Worm (Caenorhabditis elegans): ENCODE results near the gene srx-34.

Gene srx-34

DNA sequence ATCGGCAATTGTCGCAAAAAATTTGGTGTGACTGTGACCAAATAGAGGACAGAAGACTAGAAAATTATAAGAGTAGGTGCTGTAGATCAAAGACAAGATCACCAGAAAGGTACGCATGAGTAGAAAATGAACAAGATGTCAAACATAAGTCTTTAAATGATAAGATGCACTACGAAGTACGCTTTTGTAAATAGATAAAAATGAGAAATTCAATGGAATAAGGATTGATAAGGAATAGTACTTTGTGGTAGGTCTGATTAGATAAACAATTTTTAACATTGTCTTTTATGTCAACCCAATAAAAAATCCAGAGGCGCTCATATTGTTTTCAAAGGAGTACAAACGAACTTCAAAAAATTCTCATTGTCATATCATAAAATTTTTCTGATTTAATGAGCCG lies 30.5 kb upstream of the srx-34 start, which contains the start of gene F10D2.8:
Gene F10D2.8, minus strand, starts transcription at position 145 of the 400 bp plus-strand sequence.
- TF ChIP-seq sea-1 (GFP tag; conservative IDR thresholded peaks at IDR 0.05) (no peak), ceh-36 (tag; optimal IDR thresholded peaks at IDR 0.05) (no peak)

DNA sequence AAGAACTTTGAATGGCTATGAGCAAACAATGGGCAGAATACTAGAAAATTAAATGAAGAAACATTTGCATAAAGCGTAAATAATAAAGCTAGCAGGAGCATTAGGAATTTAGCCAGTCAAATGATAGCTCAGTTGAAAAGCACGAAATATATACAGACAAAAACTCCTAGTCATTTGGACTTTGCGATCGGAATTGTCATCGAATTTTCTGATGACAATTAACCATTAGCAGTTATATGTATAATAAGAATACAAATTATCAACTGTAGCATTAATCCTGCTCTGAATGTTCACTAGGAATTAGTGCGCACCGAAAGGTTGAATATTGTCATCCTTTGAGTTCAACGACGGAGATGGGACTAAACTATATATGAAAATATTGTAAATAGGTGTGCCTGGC lies 27.3 kb upstream of the srx-34 start, which contains the start of gene ugt-38:
Gene ugt-38, minus strand, starts transcription at position 101 of the 400 bp plus-strand sequence.
- TF ChIP-seq ceh-13 (GFP tag; optimal IDR thresholded peaks at IDR 0.05) (no peak), tbx-11 (GFP tag; IDR thresholded peaks at IDR 0.05) (no peak), hmbx-1 (tag; optimal IDR thresholded peaks at IDR 0.05) (no peak), ets-7 (tag; optimal IDR thresholded peaks at IDR 0.05) (no peak), scrt-1 (GFP tag; IDR thresholded peaks at IDR 0.05) (no peak), hnd-1 (tag; optimal IDR thresholded peaks at IDR 0.05) (no peak), ama-1 (optimal IDR thresholded peaks at IDR 0.05) (no peak), aly-1 (tag; optimal IDR thresholded peaks at IDR 0.05) (no peak), sea-1 (GFP tag; conservative IDR thresholded peaks at IDR 0.05) (no peak), hmg-4 (GFP tag; optimal IDR thresholded peaks at IDR 0.05) (no peak), F13C5.2 (tag; optimal IDR thresholded peaks at IDR 0.05) (no peak), tra-4 (tag; optimal IDR thresholded peaks at IDR 0.05) (no peak), pes-1 (GFP tag; IDR thresholded peaks at IDR 0.05) (no peak), ceh-36 (tag; optimal IDR thresholded peaks at IDR 0.05) (no peak), B0310.2 (tag; optimal IDR thresholded peaks at IDR 0.05) (no peak), tbx-37 (GFP tag; conservative IDR thresholded peaks at IDR 0.05) (no peak), flt-1 (GFP tag; IDR thresholded peaks at IDR 0.05) (no peak)

DNA sequence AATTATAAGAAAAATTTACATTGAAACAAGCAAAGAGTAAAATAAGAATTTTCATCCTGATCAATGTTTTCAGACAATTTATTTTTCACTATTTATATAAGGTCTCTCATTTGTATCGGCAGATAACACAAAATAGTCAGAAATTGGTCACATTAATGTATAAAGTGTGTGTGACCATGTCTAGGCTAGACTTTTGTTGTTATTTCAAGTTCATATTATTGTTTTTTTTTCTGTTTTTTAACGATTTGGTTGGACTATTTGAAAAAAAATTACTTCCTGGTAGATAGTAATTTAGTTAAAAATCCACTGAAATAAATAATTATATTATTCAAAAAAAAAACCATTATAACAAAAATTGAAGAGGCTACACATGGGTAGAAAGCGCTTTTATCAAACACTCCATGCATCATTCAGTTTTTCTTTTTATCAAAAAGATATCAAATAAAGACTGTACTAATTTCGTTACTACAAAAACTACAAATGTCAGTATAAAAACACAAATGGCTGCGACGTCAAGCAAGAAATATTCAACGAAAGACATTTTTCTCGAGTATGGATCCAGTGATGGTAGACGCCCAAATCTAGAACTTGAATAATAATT lies 25.3 kb upstream of the srx-34 start, which contains the start of gene ugt-37:
Gene ugt-37, minus strand, starts transcription at position 69 of the 601 bp plus-strand sequence.
- TF ChIP-seq tbx-11 (GFP tag; IDR thresholded peaks at IDR 0.05) (no peak), hnd-1 (tag; optimal IDR thresholded peaks at IDR 0.05) (no peak), ceh-36 (tag; optimal IDR thresholded peaks at IDR 0.05) (no peak), hmg-4 (GFP tag; optimal IDR thresholded peaks at IDR 0.05) (no peak), flt-1 (GFP tag; IDR thresholded peaks at IDR 0.05) (no peak), ets-7 (tag; optimal IDR thresholded peaks at IDR 0.05) (no peak), ceh-13 (GFP tag; optimal IDR thresholded peaks at IDR 0.05) (no peak), F13C5.2 (tag; optimal IDR thresholded peaks at IDR 0.05) (no peak), scrt-1 (GFP tag; IDR thresholded peaks at IDR 0.05) (no peak), aly-1 (tag; optimal IDR thresholded peaks at IDR 0.05) (no peak), B0310.2 (tag; optimal IDR thresholded peaks at IDR 0.05) (no peak)

DNA sequence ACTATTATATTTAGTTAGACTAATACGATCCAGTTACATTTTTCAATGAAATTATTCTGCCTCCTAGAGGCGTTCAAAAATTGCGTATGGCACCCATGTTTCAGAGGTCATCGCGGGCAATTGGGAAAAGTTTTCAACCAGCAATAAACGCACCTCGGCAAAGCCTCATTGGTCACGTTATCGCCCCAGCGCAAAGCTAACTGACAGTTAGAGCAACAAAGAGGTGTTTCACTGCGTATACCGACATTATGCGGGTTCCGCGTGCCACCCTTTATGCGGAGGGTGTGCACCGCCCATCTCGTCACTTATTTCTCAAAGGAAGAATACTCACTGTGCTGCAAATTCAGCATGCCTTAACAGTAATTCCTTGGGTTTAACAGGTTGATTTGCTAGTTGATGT lies 22.6 kb upstream of the srx-34 start:
- TF ChIP-seq sea-1 (GFP tag; conservative IDR thresholded peaks at IDR 0.05) (0 out of 2 replicates have a peak, but pooled peaks have one; percentile 37), scrt-1 (GFP tag; IDR thresholded peaks at IDR 0.05) (no peak), tbx-11 (GFP tag; IDR thresholded peaks at IDR 0.05) (0 out of 2 replicates have a peak, but pooled peaks have one; percentile 29), hnd-1 (tag; optimal IDR thresholded peaks at IDR 0.05) (no peak)

DNA sequence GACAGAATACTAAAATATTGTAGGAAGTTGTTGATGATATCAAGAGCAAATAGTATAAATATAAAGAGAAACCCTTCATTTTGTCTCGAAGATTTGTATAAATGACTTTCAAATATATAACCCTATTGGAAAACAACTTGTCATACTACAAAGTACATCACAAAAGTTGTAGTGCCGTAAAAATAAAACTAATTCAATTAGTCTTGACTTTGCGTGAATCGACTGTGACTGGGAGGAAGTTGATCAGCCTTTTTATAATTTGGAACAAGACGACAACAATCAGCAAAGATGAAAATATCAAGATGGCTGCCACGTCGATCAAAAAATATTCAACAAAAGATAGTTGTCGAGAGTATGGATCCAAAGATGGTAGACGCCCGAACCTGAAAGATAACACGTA lies 21.8 kb upstream of the srx-34 start, which contains the start of gene ugt-40:
Gene ugt-40, minus strand, starts transcription at position 101 of the 400 bp plus-strand sequence.
- no peak for TF ChIP-seq hmbx-1 (tag; optimal IDR thresholded peaks at IDR 0.05)
- no peak for TF ChIP-seq ceh-13 (GFP tag; optimal IDR thresholded peaks at IDR 0.05)
- TF ChIP-seq B0310.2 (tag; optimal IDR thresholded peaks at IDR 0.05): no peak
- no peak for TF ChIP-seq ceh-36 (tag; optimal IDR thresholded peaks at IDR 0.05)
- no peak for TF ChIP-seq sea-1 (GFP tag; conservative IDR thresholded peaks at IDR 0.05)
- TF ChIP-seq hmg-4 (GFP tag; optimal IDR thresholded peaks at IDR 0.05): no peak
- TF ChIP-seq F13C5.2 (tag; optimal IDR thresholded peaks at IDR 0.05): no peak
- no peak for TF ChIP-seq aly-1 (tag; optimal IDR thresholded peaks at IDR 0.05)
- TF ChIP-seq pes-1 (GFP tag; IDR thresholded peaks at IDR 0.05): no peak
- no peak for TF ChIP-seq scrt-1 (GFP tag; IDR thresholded peaks at IDR 0.05)

DNA sequence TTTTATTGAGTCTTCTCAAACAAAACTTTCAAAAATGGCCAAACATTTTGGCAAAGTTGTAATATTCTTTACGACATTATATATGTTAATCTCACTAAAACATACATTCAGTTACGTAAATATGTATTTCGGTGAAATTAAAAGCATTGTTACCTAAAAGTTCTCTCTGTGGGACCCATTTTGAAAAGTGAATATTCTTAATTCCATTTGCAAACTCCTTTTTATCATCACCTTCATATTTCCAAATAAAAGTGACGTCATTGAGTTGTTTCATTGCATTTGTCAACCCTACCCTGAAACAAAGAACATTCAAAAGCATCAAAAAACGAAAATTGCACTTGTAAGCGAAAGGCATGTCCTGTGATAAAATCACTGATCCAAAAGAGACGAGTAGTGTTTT lies 20.3 kb upstream of the srx-34 start:
- TF ChIP-seq tbx-11 (GFP tag; IDR thresholded peaks at IDR 0.05): no peak
- TF ChIP-seq tra-4 (tag; optimal IDR thresholded peaks at IDR 0.05): no peak
- no peak for TF ChIP-seq ama-1 (optimal IDR thresholded peaks at IDR 0.05)
- TF ChIP-seq ets-7 (tag; optimal IDR thresholded peaks at IDR 0.05): no peak
- TF ChIP-seq pes-1 (GFP tag; IDR thresholded peaks at IDR 0.05): no peak
- TF ChIP-seq ceh-36 (tag; optimal IDR thresholded peaks at IDR 0.05): no peak
- TF ChIP-seq sea-1 (GFP tag; conservative IDR thresholded peaks at IDR 0.05): no peak
- no peak for TF ChIP-seq scrt-1 (GFP tag; IDR thresholded peaks at IDR 0.05)
- TF ChIP-seq hmg-4 (GFP tag; optimal IDR thresholded peaks at IDR 0.05): no peak
- no peak for TF ChIP-seq F13C5.2 (tag; optimal IDR thresholded peaks at IDR 0.05)
- TF ChIP-seq B0310.2 (tag; optimal IDR thresholded peaks at IDR 0.05): no peak
- TF ChIP-seq hnd-1 (tag; optimal IDR thresholded peaks at IDR 0.05): no peak
- no peak for TF ChIP-seq flt-1 (GFP tag; IDR thresholded peaks at IDR 0.05)
- no peak for TF ChIP-seq ceh-13 (GFP tag; optimal IDR thresholded peaks at IDR 0.05)
- no peak for TF ChIP-seq hmbx-1 (tag; optimal IDR thresholded peaks at IDR 0.05)
- TF ChIP-seq tbx-37 (GFP tag; conservative IDR thresholded peaks at IDR 0.05): no peak
- no peak for TF ChIP-seq aly-1 (tag; optimal IDR thresholded peaks at IDR 0.05)

DNA sequence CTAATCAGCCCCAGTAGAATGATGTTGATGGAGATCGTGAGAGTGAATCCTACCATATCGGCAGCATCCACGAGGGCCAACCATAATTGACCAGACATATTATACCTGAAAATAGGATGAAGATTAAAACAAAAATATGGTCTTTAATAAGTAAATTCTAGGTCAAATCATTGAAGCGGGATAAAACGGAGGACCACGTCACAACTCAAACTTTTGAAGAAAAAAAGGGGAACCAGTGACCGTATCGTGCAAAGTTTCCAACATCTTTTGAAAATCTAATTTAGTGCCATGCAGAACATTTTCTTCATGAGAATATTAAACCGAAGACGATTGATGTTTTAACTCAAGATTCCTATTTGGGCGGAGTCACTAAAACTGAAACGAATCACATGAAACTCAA lies 18.3 kb upstream of the srx-34 start, which contains the start of gene str-112:
Gene str-112, minus strand, starts transcription at position 101 of the 400 bp plus-strand sequence.
- no peak for TF ChIP-seq sea-1 (GFP tag; conservative IDR thresholded peaks at IDR 0.05)
- no peak for TF ChIP-seq flt-1 (GFP tag; IDR thresholded peaks at IDR 0.05)
- TF ChIP-seq ama-1 (optimal IDR thresholded peaks at IDR 0.05): no peak
- TF ChIP-seq tra-4 (tag; optimal IDR thresholded peaks at IDR 0.05): no peak
- TF ChIP-seq ceh-13 (GFP tag; optimal IDR thresholded peaks at IDR 0.05): no peak
- no peak for TF ChIP-seq scrt-1 (GFP tag; IDR thresholded peaks at IDR 0.05)
- TF ChIP-seq pes-1 (GFP tag; IDR thresholded peaks at IDR 0.05): no peak
- TF ChIP-seq hmbx-1 (tag; optimal IDR thresholded peaks at IDR 0.05): no peak
- TF ChIP-seq B0310.2 (tag; optimal IDR thresholded peaks at IDR 0.05): no peak
- no peak for TF ChIP-seq aly-1 (tag; optimal IDR thresholded peaks at IDR 0.05)
- TF ChIP-seq ets-7 (tag; optimal IDR thresholded peaks at IDR 0.05): no peak
- no peak for TF ChIP-seq hnd-1 (tag; optimal IDR thresholded peaks at IDR 0.05)
- no peak for TF ChIP-seq tbx-11 (GFP tag; IDR thresholded peaks at IDR 0.05)
- TF ChIP-seq hmg-4 (GFP tag; optimal IDR thresholded peaks at IDR 0.05): no peak
- no peak for TF ChIP-seq F13C5.2 (tag; optimal IDR thresholded peaks at IDR 0.05)
- TF ChIP-seq ceh-36 (tag; optimal IDR thresholded peaks at IDR 0.05): no peak

Data from whole organism, early embryonic.